Worm (Caenorhabditis elegans) whole organism, L2 larva: Measurements from ENCODE around the gene C01G6.9.

Source experiments
- C34F6.9 ChIP-seq: fragments of 150-350 bp; optimal IDR thresholded peaks from 2 replicates; lab custom pipeline; 2014; ENCODE audit warnings: missing biosample characterization, missing genetic modification characterization
- F13H6.1 ChIP-seq: sonication (generic microtip); optimal IDR thresholded peaks from 2 replicates; lab custom pipeline; 2016; ENCODE audit warnings: missing genetic modification characterization, missing compliant biosample characterization
- R02D3.7 ChIP-seq: fragments of 150-350 bp; optimal IDR thresholded peaks from 2 replicates; lab custom pipeline; 2014; ENCODE audit warnings: missing biosample characterization, missing genetic modification characterization
- Y55F3AM.14 ChIP-seq: fragments of 200-800 bp; sonication (Bioruptor generic); optimal IDR thresholded peaks from 2 replicates; lab custom pipeline; 2018; ENCODE audit warnings: mild to moderate bottlenecking, missing genetic modification characterization, missing compliant biosample characterization
- ZK546.5 ChIP-seq: sonication (generic microtip); optimal IDR thresholded peaks from 2 replicates; lab custom pipeline; 2017; ENCODE audit warnings: missing biosample characterization, missing genetic modification characterization
- alr-1 ChIP-seq: fragments of 150-350 bp; optimal IDR thresholded peaks from 2 replicates; lab custom pipeline; 2014; ENCODE audit warnings: missing biosample characterization, missing genetic modification characterization
- aly-2 ChIP-seq: fragments of 150-350 bp; optimal IDR thresholded peaks from 2 replicates; lab custom pipeline; 2014; ENCODE audit warnings: missing biosample characterization, missing genetic modification characterization
- ama-1 ChIP-seq: fragments of 150-350 bp; optimal IDR thresholded peaks from 2 replicates; lab custom pipeline; 2018; ENCODE audit warnings: inconsistent platforms
- blmp-1 ChIP-seq: sonication (generic microtip); optimal IDR thresholded peaks from 2 replicates; lab custom pipeline; 2017; ENCODE audit warnings: missing genetic modification characterization, mild to moderate bottlenecking, missing compliant biosample characterization, antibody characterized with exemption, moderate library complexity; ENCODE audit not compliant: insufficient read depth
- ceh-16 ChIP-seq: fragments of 150-350 bp; optimal IDR thresholded peaks from 2 replicates; lab custom pipeline; 2014; ENCODE audit warnings: missing biosample characterization, missing genetic modification characterization
- ceh-82 ChIP-seq: fragments of 150-350 bp; optimal IDR thresholded peaks from 2 replicates; lab custom pipeline; 2014; ENCODE audit warnings: missing biosample characterization, missing genetic modification characterization
- crh-2 ChIP-seq: sonication (generic microtip); optimal IDR thresholded peaks from 2 replicates; lab custom pipeline; 2017; ENCODE audit warnings: missing biosample characterization, missing genetic modification characterization
- dmd-4 ChIP-seq: sonication (generic microtip); optimal IDR thresholded peaks from 2 replicates; lab custom pipeline; 2017; ENCODE audit warnings: missing biosample characterization, missing genetic modification characterization
- egl-27 ChIP-seq: sonication (generic microtip); optimal IDR thresholded peaks from 3 replicates; lab custom pipeline; 2017; ENCODE audit warnings: missing biosample characterization, missing genetic modification reagents, missing genetic modification characterization
- elt-1 ChIP-seq: fragments of 150-350 bp; optimal IDR thresholded peaks from 2 replicates; lab custom pipeline; 2014; ENCODE audit warnings: missing biosample characterization, missing genetic modification characterization
- elt-3 ChIP-seq: sonication (generic microtip); optimal IDR thresholded peaks from 2 replicates; lab custom pipeline; 2017; ENCODE audit warnings: missing biosample characterization, missing genetic modification characterization
- fos-1 ChIP-seq: fragments of 150-350 bp; optimal IDR thresholded peaks from 2 replicates; lab custom pipeline; 2014; ENCODE audit warnings: missing biosample characterization, missing genetic modification characterization
- gmeb-1 ChIP-seq: fragments of 150-350 bp; optimal IDR thresholded peaks from 2 replicates; lab custom pipeline; 2014; ENCODE audit warnings: missing biosample characterization, missing genetic modification characterization
- lin-11 ChIP-seq: fragments of 150-350 bp; sonication (generic microtip); optimal IDR thresholded peaks from 2 replicates; lab custom pipeline; 2014; ENCODE audit warnings: missing biosample characterization, missing genetic modification characterization, inconsistent platforms, mixed read lengths
- lin-13 ChIP-seq: fragments of 150-350 bp; optimal IDR thresholded peaks from 2 replicates; lab custom pipeline; 2014; ENCODE audit warnings: missing biosample characterization, missing genetic modification reagents, missing genetic modification characterization
- lin-39 ChIP-seq: fragments of 150-350 bp; optimal IDR thresholded peaks from 2 replicates; lab custom pipeline; 2014; ENCODE audit warnings: missing biosample characterization, missing genetic modification reagents, missing genetic modification characterization
- lsy-2 ChIP-seq, 2 experiments: fragments of 150-350 bp in 1 of 2; sonication (generic microtip) in 1 of 2; optimal IDR thresholded peaks; 2 replicates each; lab custom pipeline; 2014 to 2017; ENCODE audit warnings: missing biosample characterization in 2 of 2, missing genetic modification characterization in 2 of 2
- mab-5 ChIP-seq: fragments of 150-350 bp; optimal IDR thresholded peaks from 2 replicates; lab custom pipeline; 2014; ENCODE audit warnings: missing biosample characterization, missing genetic modification characterization
- mbf-1 ChIP-seq: sonication (generic microtip); optimal IDR thresholded peaks from 2 replicates; lab custom pipeline; 2017; ENCODE audit warnings: missing biosample characterization, missing genetic modification characterization
- mdl-1 ChIP-seq, 2 experiments: fragments of 150-350 bp in 1 of 2; sonication (generic microtip) in 1 of 2; optimal IDR thresholded peaks; 2 replicates each; lab custom pipeline; 2017; ENCODE audit warnings: missing biosample characterization in 2 of 2, missing genetic modification characterization in 2 of 2
- nhr-10 ChIP-seq: sonication (generic microtip); optimal IDR thresholded peaks from 2 replicates; lab custom pipeline; 2017; ENCODE audit warnings: missing biosample characterization, missing genetic modification characterization
- nhr-11 ChIP-seq: fragments of 150-350 bp; optimal IDR thresholded peaks from 2 replicates; lab custom pipeline; 2014; ENCODE audit warnings: missing biosample characterization, missing genetic modification characterization
- nhr-12 ChIP-seq: fragments of 150-350 bp; optimal IDR thresholded peaks from 2 replicates; lab custom pipeline; 2014; ENCODE audit warnings: missing biosample characterization, missing genetic modification characterization
- nhr-129 ChIP-seq: fragments of 150-350 bp; optimal IDR thresholded peaks from 2 replicates; lab custom pipeline; 2014; ENCODE audit warnings: missing biosample characterization, missing genetic modification characterization
- nhr-21 ChIP-seq: fragments of 150-350 bp; optimal IDR thresholded peaks from 2 replicates; lab custom pipeline; 2014; ENCODE audit warnings: missing biosample characterization, missing genetic modification characterization
- nhr-23 ChIP-seq: fragments of 150-350 bp; optimal IDR thresholded peaks from 2 replicates; lab custom pipeline; 2014; ENCODE audit warnings: missing biosample characterization, missing genetic modification reagents, missing genetic modification characterization
- nhr-237 ChIP-seq: fragments of 150-350 bp; optimal IDR thresholded peaks from 2 replicates; lab custom pipeline; 2014; ENCODE audit warnings: missing biosample characterization, missing genetic modification characterization
- nhr-25 ChIP-seq: fragments of 150-350 bp; sonication (generic microtip); optimal IDR thresholded peaks from 3 replicates; lab custom pipeline; 2014; ENCODE audit warnings: missing biosample characterization, missing genetic modification characterization
- nhr-6 ChIP-seq: fragments of 150-350 bp; optimal IDR thresholded peaks from 2 replicates; lab custom pipeline; 2014; ENCODE audit warnings: missing biosample characterization, missing genetic modification characterization
- nhr-77 ChIP-seq: fragments of 150-350 bp; optimal IDR thresholded peaks from 2 replicates; lab custom pipeline; 2014; ENCODE audit warnings: missing biosample characterization, missing genetic modification characterization
- peb-1 ChIP-seq: fragments of 150-350 bp; optimal IDR thresholded peaks from 2 replicates; lab custom pipeline; 2014; ENCODE audit warnings: missing biosample characterization, missing genetic modification characterization
- sem-4 ChIP-seq: fragments of 150-350 bp; optimal IDR thresholded peaks from 2 replicates; lab custom pipeline; 2014; ENCODE audit warnings: missing biosample characterization, missing genetic modification reagents, missing genetic modification characterization
- skn-1 ChIP-seq: sonication (generic microtip); optimal IDR thresholded peaks from 2 replicates; lab custom pipeline; 2017; ENCODE audit warnings: missing biosample characterization, missing genetic modification characterization
- sma-3 ChIP-seq: sonication (generic microtip); optimal IDR thresholded peaks from 2 replicates; lab custom pipeline; 2016; ENCODE audit warnings: missing genetic modification reagents, missing genetic modification characterization, missing compliant biosample characterization
- sma-9 ChIP-seq, 2 experiments: fragments of 150-350 bp in 1 of 2; sonication (generic microtip) in 1 of 2; optimal IDR thresholded peaks; 2 replicates each; lab custom pipeline; 2014 to 2016; ENCODE audit warnings: missing genetic modification characterization in 2 of 2, mild to moderate bottlenecking in 1 of 2, missing biosample characterization in 1 of 2, missing compliant biosample characterization in 1 of 2, missing genetic modification reagents in 1 of 2, moderate library complexity in 1 of 2
- snpc-4 ChIP-seq: fragments of 150-350 bp; optimal IDR thresholded peaks from 2 replicates; lab custom pipeline; 2014; ENCODE audit warnings: missing biosample characterization, missing genetic modification characterization
- unc-39 ChIP-seq: fragments of 150-350 bp; optimal IDR thresholded peaks from 2 replicates; lab custom pipeline; 2014; ENCODE audit warnings: missing biosample characterization, missing genetic modification characterization
- unc-55 ChIP-seq: fragments of 150-350 bp; sonication (generic microtip); optimal IDR thresholded peaks from 3 replicates; lab custom pipeline; 2014; ENCODE audit warnings: missing biosample characterization, missing genetic modification reagents, missing genetic modification characterization
- unc-62 ChIP-seq: fragments of 150-350 bp; optimal IDR thresholded peaks from 2 replicates; lab custom pipeline; 2014; ENCODE audit warnings: missing biosample characterization, missing genetic modification reagents, missing genetic modification characterization
- zag-1 ChIP-seq: fragments of 150-350 bp; optimal IDR thresholded peaks from 2 replicates; lab custom pipeline; 2014; ENCODE audit warnings: missing biosample characterization, missing genetic modification characterization
- ztf-1 ChIP-seq: fragments of 200-800 bp; sonication (Bioruptor generic); conservative IDR thresholded peaks from 2 replicates; pipeline ENCODE4 v1.3.6; 2022; ENCODE audit warnings: missing genetic modification characterization, missing compliant biosample characterization
- ztf-11 ChIP-seq: sonication (generic microtip); optimal IDR thresholded peaks from 2 replicates; lab custom pipeline; 2017; ENCODE audit warnings: missing biosample characterization, missing genetic modification characterization
- ztf-4 ChIP-seq: fragments of 150-350 bp; optimal IDR thresholded peaks from 2 replicates; lab custom pipeline; 2014; ENCODE audit warnings: missing biosample characterization, missing genetic modification characterization

C01G6.9 gene

ce11 chrII:9282787-9283186 lies 12.8 kb downstream of the C01G6.9 start:
- TF ChIP-seq ztf-11 (tag; lab: Kevin White, UChicago) (no peak), ama-1 (peak; percentile 86), nhr-10 (tag; lab: Kevin White, UChicago) (peak; percentile 10), ceh-82 (tag; lab: Kevin White, UChicago) (no peak), gmeb-1 (peak; percentile 70), R02D3.7 (tag; lab: Kevin White, UChicago) (no peak), ZK546.5 (tag; lab: Kevin White, UChicago) (no peak), C34F6.9 (tag; lab: Kevin White, UChicago) (peak; percentile 97), mdl-1 (tag; optimal IDR thresholded peaks at IDR 0.05; lab: Kevin White, UChicago) (peak; percentile 17 to 70), lin-39 (no peak), ceh-16 (tag; lab: Kevin White, UChicago) (peak; percentile 69), nhr-6 (peak; percentile 90), elt-1 (tag; lab: Kevin White, UChicago) (peak; percentile 18), unc-39 (tag; lab: Kevin White, UChicago) (no peak), alr-1 (tag; lab: Kevin White, UChicago) (no peak), elt-3 (tag; lab: Kevin White, UChicago) (no peak), lsy-2 (tag; optimal IDR thresholded peaks at IDR 0.05; lab: Kevin White, UChicago) (peak; percentile 75 to 95), lin-13 (GFP tag; lab: Kevin White, UChicago) (peak; percentile 86), Y55F3AM.14 (GFP tag; lab: Kevin White, UChicago) (peak; percentile 76), nhr-21 (peak; percentile 94), nhr-12 (tag; lab: Kevin White, UChicago) (no peak), fos-1 (tag; lab: Kevin White, UChicago) (peak; percentile 99), nhr-77 (peak; percentile 61), crh-2 (peak; percentile 95), sma-3 (GFP tag; lab: Kevin White, UChicago) (peak; percentile 94), egl-27 (tag; lab: Kevin White, UChicago) (peak; percentile 91), snpc-4 (peak; percentile 78), unc-62 (no peak), nhr-23 (tag; lab: Kevin White, UChicago) (no peak), sem-4 (tag; lab: Kevin White, UChicago) (peak; percentile 75), lin-11 (tag; lab: Kevin White, UChicago) (peak; percentile 89), dmd-4 (tag; lab: Kevin White, UChicago) (no peak), mab-5 (tag; lab: Kevin White, UChicago) (peak; percentile 67), ztf-1 (no peak), blmp-1 (peak; percentile 54), skn-1 (peak; percentile 75), nhr-129 (tag; lab: Kevin White, UChicago) (peak; percentile 98), sma-9 (GFP tag; optimal IDR thresholded peaks at IDR 0.05; lab: Kevin White, UChicago) (peak; percentile 96), sma-9 (tag; optimal IDR thresholded peaks at IDR 0.05; lab: Kevin White, UChicago) (no peak), mbf-1 (tag; lab: Kevin White, UChicago) (no peak), aly-2 (tag; lab: Kevin White, UChicago) (no peak), zag-1 (peak; percentile 89), unc-55 (GFP tag; lab: Kevin White, UChicago) (peak; percentile 93), nhr-11 (tag; lab: Kevin White, UChicago) (no peak), nhr-237 (no peak), F13H6.1 (tag; lab: Kevin White, UChicago) (peak; percentile 97), peb-1 (tag; lab: Kevin White, UChicago) (peak; percentile 87), nhr-25 (tag; lab: Kevin White, UChicago) (peak; percentile 90), ztf-4 (tag; lab: Kevin White, UChicago) (peak; percentile 82)
